Worm (Caenorhabditis elegans): ENCODE data around the gene Y49E10.27.

DNA sequence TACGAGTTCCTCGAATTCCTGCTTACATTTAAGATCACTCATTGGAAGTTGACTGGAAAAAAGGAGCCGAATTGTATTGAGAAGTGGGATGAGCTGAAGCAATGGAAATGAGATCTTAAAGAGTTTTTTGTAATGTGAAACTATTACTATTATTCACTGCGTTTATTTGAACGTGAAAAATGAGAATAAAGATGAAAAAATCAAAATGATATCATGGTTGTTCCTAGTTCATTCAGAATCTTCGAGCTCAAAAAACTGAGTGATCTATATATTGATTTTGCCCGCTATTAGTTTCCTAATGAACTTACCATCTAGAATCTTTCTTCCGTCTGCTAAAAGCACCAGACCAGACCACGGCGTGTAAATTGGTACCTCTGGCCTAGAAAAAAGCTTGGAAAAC is 2.8 kb downstream of the Y49E10.27 start:
- TF ChIP-seq nfya-1 (tag; optimal IDR thresholded peaks at IDR 0.05): no peak
- TF ChIP-seq pha-4 (tag; optimal IDR thresholded peaks at IDR 0.05): no peak
- no peak for TF ChIP-seq K09A11.1 (tag; optimal IDR thresholded peaks at IDR 0.05; ENCODE audit: insufficient read depth)
- TF ChIP-seq npax-4 (tag; optimal IDR thresholded peaks at IDR 0.05): no peak
- TF ChIP-seq fkh-10 (GFP tag; optimal IDR thresholded peaks at IDR 0.05): no peak
- TF ChIP-seq ama-1 (optimal IDR thresholded peaks at IDR 0.05): no peak
- TF ChIP-seq unc-86 (tag; optimal IDR thresholded peaks at IDR 0.05): no peak
